Worm (Caenorhabditis elegans) whole organism, L1 larva: ENCODE measurements around the gene C12D5.9.

Experiments used
- C04F5.9 ChIP-seq: sonication (generic microtip); optimal IDR thresholded peaks from 2 replicates; lab custom pipeline; 2016; ENCODE audit warnings: missing genetic modification characterization, missing compliant biosample characterization
- C16A3.4 ChIP-seq: fragments of 150-350 bp; optimal IDR thresholded peaks from 2 replicates; lab custom pipeline; 2014; ENCODE audit warnings: missing biosample characterization, missing genetic modification characterization
- F16B12.6 ChIP-seq: fragments of 150-350 bp; optimal IDR thresholded peaks from 2 replicates; lab custom pipeline; 2014; ENCODE audit warnings: missing biosample characterization, missing genetic modification characterization
- aly-2 ChIP-seq: fragments of 150-350 bp; optimal IDR thresholded peaks from 2 replicates; lab custom pipeline; 2014; ENCODE audit warnings: missing biosample characterization, missing genetic modification characterization
- ama-1 ChIP-seq: fragments of 150-350 bp; optimal IDR thresholded peaks from 2 replicates; lab custom pipeline; 2014
- blmp-1 ChIP-seq: fragments of 150-350 bp; optimal IDR thresholded peaks from 2 replicates; lab custom pipeline; 2014; ENCODE audit warnings: missing biosample characterization, missing genetic modification characterization
- ceh-63 ChIP-seq: fragments of 200-800 bp; sonication (Bioruptor generic); optimal IDR thresholded peaks from 2 replicates; lab custom pipeline; 2018; ENCODE audit warnings: mild to moderate bottlenecking, missing genetic modification characterization, missing compliant biosample characterization
- ceh-90 ChIP-seq: sonication (generic microtip); optimal IDR thresholded peaks from 2 replicates; lab custom pipeline; 2016; ENCODE audit warnings: missing genetic modification characterization, missing compliant biosample characterization
- dsc-1 ChIP-seq: sonication (generic microtip); optimal IDR thresholded peaks from 2 replicates; lab custom pipeline; 2016; ENCODE audit warnings: mild to moderate bottlenecking, missing genetic modification characterization, missing compliant biosample characterization
- efl-1 ChIP-seq, 4 experiments: fragments of 150-350 bp; optimal IDR thresholded peaks in 3 of 4; peaks in 1 of 4; 1 replicate in 1 of 4; 2 replicates in 3 of 4; lab custom pipeline; 2014; ENCODE audit warnings: missing biosample characterization in 2 of 4, missing genetic modification characterization in 2 of 4, missing genetic modification reagents in 2 of 4
- egl-13 ChIP-seq: sonication (generic microtip); optimal IDR thresholded peaks from 2 replicates; lab custom pipeline; 2016; ENCODE audit warnings: missing genotype, missing genetic modification reagents, missing genetic modification characterization, missing compliant biosample characterization
- egl-27 ChIP-seq, 2 experiments: fragments of 150-350 bp in 1 of 2; sonication (generic microtip); optimal IDR thresholded peaks; 3 replicates each; lab custom pipeline; 2017 to 2018; ENCODE audit warnings: missing biosample characterization in 2 of 2, missing genetic modification characterization in 2 of 2, missing genetic modification reagents in 2 of 2
- elt-3 ChIP-seq, 6 experiments: fragments of 150-350 bp in 1 of 6; sonication (generic microtip); optimal IDR thresholded peaks; 2 replicates each; lab custom pipeline; 2017 to 2018; ENCODE audit warnings: missing biosample characterization in 6 of 6, missing genetic modification characterization in 6 of 6, inconsistent platforms in 1 of 6
- ets-5 ChIP-seq: fragments of 200-800 bp; sonication (Bioruptor generic); IDR thresholded peaks from 2 replicates; pipeline ENCODE4 v1.3.6; 2022; ENCODE audit warnings: missing genetic modification characterization, missing compliant biosample characterization
- fos-1 ChIP-seq: fragments of 150-350 bp; optimal IDR thresholded peaks from 2 replicates; lab custom pipeline; 2014; ENCODE audit warnings: missing biosample characterization, missing genetic modification characterization
- irx-1 ChIP-seq: sonication (generic microtip); optimal IDR thresholded peaks from 2 replicates; lab custom pipeline; 2016; ENCODE audit warnings: missing genetic modification characterization, missing compliant biosample characterization
- isw-1 ChIP-seq: fragments of 200-800 bp; sonication (Bioruptor generic); IDR thresholded peaks from 2 replicates; pipeline ENCODE4 v1.3.6; 2022; ENCODE audit warnings: missing genetic modification characterization, missing compliant biosample characterization
- lin-14 ChIP-seq: fragments of 200-800 bp; sonication (Bioruptor generic); optimal IDR thresholded peaks from 2 replicates; lab custom pipeline; 2018; ENCODE audit warnings: mild to moderate bottlenecking, missing genetic modification characterization, moderate library complexity, missing compliant biosample characterization
- lin-15B ChIP-seq: fragments of 150-350 bp; sonication (generic microtip); optimal IDR thresholded peaks from 3 replicates; lab custom pipeline; 2014; ENCODE audit warnings: missing biosample characterization, missing genetic modification characterization
- lin-35 ChIP-seq, 2 experiments: fragments of 150-350 bp; optimal IDR thresholded peaks; 2 replicates each; lab custom pipeline; 2014; ENCODE audit warnings: missing biosample characterization in 2 of 2, missing genetic modification characterization in 2 of 2, missing genetic modification reagents in 2 of 2
- lin-39 ChIP-seq: fragments of 150-350 bp; optimal IDR thresholded peaks from 2 replicates; lab custom pipeline; 2014; ENCODE audit warnings: missing biosample characterization, missing genetic modification reagents, missing genetic modification characterization
- lir-3 ChIP-seq: sonication (generic microtip); optimal IDR thresholded peaks from 2 replicates; lab custom pipeline; 2016; ENCODE audit warnings: mild to moderate bottlenecking, missing genetic modification characterization, moderate library complexity, missing compliant biosample characterization; ENCODE audit not compliant: poor library complexity
- lsy-2 ChIP-seq, 2 experiments: fragments of 150-350 bp; optimal IDR thresholded peaks; 2 replicates each; lab custom pipeline; 2014; ENCODE audit warnings: missing biosample characterization in 2 of 2, missing genetic modification characterization in 2 of 2
- mab-9 ChIP-seq: fragments of 200-800 bp; sonication (Bioruptor generic); IDR thresholded peaks from 2 replicates; pipeline ENCODE4 v1.3.6; 2022; ENCODE audit warnings: missing genetic modification reagents, missing genetic modification characterization, missing compliant biosample characterization
- mdl-1 ChIP-seq, 2 experiments: fragments of 150-350 bp; optimal IDR thresholded peaks; 2 replicates each; lab custom pipeline; 2014 to 2017; ENCODE audit warnings: missing biosample characterization in 2 of 2, missing genetic modification characterization in 2 of 2, inconsistent platforms in 1 of 2
- mep-1 ChIP-seq: fragments of 150-350 bp; optimal IDR thresholded peaks from 2 replicates; lab custom pipeline; 2014; ENCODE audit warnings: missing biosample characterization, missing genetic modification characterization
- nhr-11 ChIP-seq: fragments of 150-350 bp; optimal IDR thresholded peaks from 2 replicates; lab custom pipeline; 2014; ENCODE audit warnings: missing biosample characterization, missing genetic modification characterization
- nhr-19 ChIP-seq: fragments of 200-800 bp; sonication (Bioruptor generic); conservative IDR thresholded peaks from 2 replicates; pipeline ENCODE4 v1.3.6; 2022; ENCODE audit warnings: missing genetic modification characterization, missing compliant biosample characterization
- nhr-20 ChIP-seq: sonication (generic microtip); optimal IDR thresholded peaks from 2 replicates; lab custom pipeline; 2016; ENCODE audit warnings: mild to moderate bottlenecking, missing genetic modification characterization, missing compliant biosample characterization
- nhr-47 ChIP-seq: sonication (generic microtip); optimal IDR thresholded peaks from 2 replicates; lab custom pipeline; 2016; ENCODE audit warnings: mild to moderate bottlenecking, missing genetic modification characterization, moderate library complexity, missing compliant biosample characterization
- nhr-71 ChIP-seq: sonication (generic microtip); optimal IDR thresholded peaks from 2 replicates; lab custom pipeline; 2016; ENCODE audit warnings: mild to moderate bottlenecking, missing genetic modification characterization, moderate library complexity, missing compliant biosample characterization
- nhr-84 ChIP-seq: sonication (generic microtip); optimal IDR thresholded peaks from 2 replicates; lab custom pipeline; 2017; ENCODE audit warnings: missing biosample characterization, missing genetic modification characterization
- nhr-85 ChIP-seq: sonication (generic microtip); peaks from one replicate; lab custom pipeline; 2016; ENCODE audit warnings: missing genetic modification characterization, inconsistent platforms, missing compliant biosample characterization
- nhr-90 ChIP-seq: sonication (generic microtip); optimal IDR thresholded peaks from 2 replicates; lab custom pipeline; 2016; ENCODE audit warnings: mild to moderate bottlenecking, missing genetic modification characterization, missing compliant biosample characterization; ENCODE audit not compliant: poor library complexity
- pax-3 ChIP-seq: fragments of 200-800 bp; sonication (Bioruptor generic); optimal IDR thresholded peaks from 2 replicates; lab custom pipeline; 2018; ENCODE audit warnings: mild to moderate bottlenecking, missing genetic modification characterization, moderate library complexity, missing compliant biosample characterization
- rnt-1 ChIP-seq: sonication (generic microtip); optimal IDR thresholded peaks from 2 replicates; lab custom pipeline; 2016; ENCODE audit warnings: mild to moderate bottlenecking, missing genetic modification characterization, moderate library complexity, missing compliant biosample characterization
- skn-1 ChIP-seq: fragments of 150-350 bp; optimal IDR thresholded peaks from 2 replicates; lab custom pipeline; 2014; ENCODE audit warnings: missing biosample characterization, missing genetic modification characterization
- snpc-4 ChIP-seq: fragments of 150-350 bp; optimal IDR thresholded peaks from 2 replicates; lab custom pipeline; 2014; ENCODE audit warnings: missing biosample characterization, missing genetic modification characterization
- snu-23 ChIP-seq: sonication (generic microtip); optimal IDR thresholded peaks from 2 replicates; lab custom pipeline; 2016; ENCODE audit warnings: missing genetic modification characterization, missing compliant biosample characterization
- sox-4 ChIP-seq: sonication (generic microtip); optimal IDR thresholded peaks from 2 replicates; lab custom pipeline; 2016; ENCODE audit warnings: missing genetic modification characterization, missing compliant biosample characterization
- sptf-1 ChIP-seq: fragments of 150-350 bp; optimal IDR thresholded peaks from 2 replicates; lab custom pipeline; 2014; ENCODE audit warnings: missing biosample characterization, missing genetic modification characterization
- tbx-2 ChIP-seq: sonication (generic microtip); optimal IDR thresholded peaks from 2 replicates; lab custom pipeline; 2016; ENCODE audit warnings: missing genetic modification characterization, missing compliant biosample characterization
- unc-30 ChIP-seq: sonication (generic microtip); optimal IDR thresholded peaks from 2 replicates; lab custom pipeline; 2017; ENCODE audit warnings: missing biosample characterization, missing genetic modification characterization
- unc-62 ChIP-seq: fragments of 150-350 bp; optimal IDR thresholded peaks from 2 replicates; lab custom pipeline; 2014; ENCODE audit warnings: missing biosample characterization, missing genetic modification reagents, missing genetic modification characterization
- unc-86 ChIP-seq: sonication (generic microtip); optimal IDR thresholded peaks from 2 replicates; lab custom pipeline; 2016; ENCODE audit warnings: missing genetic modification characterization, missing compliant biosample characterization
- zip-4 ChIP-seq: fragments of 200-800 bp; sonication (Bioruptor generic); optimal IDR thresholded peaks from 2 replicates; lab custom pipeline; 2018; ENCODE audit warnings: mild to moderate bottlenecking, missing genetic modification characterization, moderate library complexity, missing compliant biosample characterization
- ztf-11 ChIP-seq, 2 experiments: sonication (generic microtip); optimal IDR thresholded peaks; 2 replicates each; lab custom pipeline; 2016 to 2017; ENCODE audit warnings: missing genetic modification characterization in 2 of 2, missing biosample characterization in 1 of 2, missing compliant biosample characterization in 1 of 2
- ztf-4 ChIP-seq: fragments of 150-350 bp; optimal IDR thresholded peaks from 2 replicates; lab custom pipeline; 2014; ENCODE audit warnings: missing biosample characterization, missing genetic modification characterization

Gene C12D5.9

ce11 chrV:7686189-7686588 is 3.6 kb downstream of the C12D5.9 start, which contains the start of the genes nhr-94 and nhr-152:
TSS of gene nhr-94 (minus strand) at chrV:7686335.
TSS of gene nhr-152 (plus strand) at chrV:7686350.
- no peak for TF ChIP-seq mab-9 (GFP tag; lab: Robert Waterston, UW)
- TF ChIP-seq nhr-71 (tag; lab: Kevin White, UChicago): peak; percentile 48
- TF ChIP-seq lin-14 (GFP tag; lab: Kevin White, UChicago): peak; percentile 74
- peak; percentile 96 for TF ChIP-seq nhr-85 (tag; lab: Kevin White, UChicago)
- no peak for TF ChIP-seq rnt-1 (tag; lab: Kevin White, UChicago)
- TF ChIP-seq sox-4 (tag; lab: Kevin White, UChicago): no peak
- peak in 1 of 2 experiments; percentile 60 for TF ChIP-seq lin-35 (GFP tag; optimal IDR thresholded peaks at IDR 0.05; lab: Kevin White, UChicago)
- TF ChIP-seq elt-3 (tag; optimal IDR thresholded peaks at IDR 0.05; lab: Kevin White, UChicago): peak in 1 of 6 experiments; percentile 17
- TF ChIP-seq lsy-2 (tag; optimal IDR thresholded peaks at IDR 0.05; lab: Kevin White, UChicago): peak in 1 of 2 experiments; percentile 35
- TF ChIP-seq C16A3.4: no peak
- TF ChIP-seq snu-23 (GFP tag; lab: Kevin White, UChicago): peak; percentile 47
- TF ChIP-seq tbx-2 (tag; lab: Kevin White, UChicago): no peak
- TF ChIP-seq ztf-4 (tag; lab: Kevin White, UChicago): no peak
- no peak for TF ChIP-seq ceh-63
- TF ChIP-seq ama-1: no peak
- no peak for TF ChIP-seq mdl-1 (tag; optimal IDR thresholded peaks at IDR 0.05; lab: Kevin White, UChicago)
- TF ChIP-seq zip-4 (GFP tag; lab: Kevin White, UChicago): no peak
- TF ChIP-seq lin-39: no peak
- TF ChIP-seq nhr-84 (tag; lab: Kevin White, UChicago): no peak
- TF ChIP-seq nhr-19 (GFP tag; lab: Robert Waterston, UW): 0 out of 2 replicates have a peak, but pooled peaks have one; percentile 8
- TF ChIP-seq nhr-47: no peak
- TF ChIP-seq dsc-1 (tag; lab: Kevin White, UChicago): no peak
- TF ChIP-seq irx-1: no peak
- TF ChIP-seq isw-1: no peak
- no peak for TF ChIP-seq unc-30
- no peak for TF ChIP-seq unc-86
- TF ChIP-seq pax-3 (tag; lab: Kevin White, UChicago): no peak
- peak; percentile 52 for TF ChIP-seq blmp-1 (tag; lab: Kevin White, UChicago)
- no peak for TF ChIP-seq ceh-90
- no peak for TF ChIP-seq aly-2 (tag; lab: Kevin White, UChicago)
- TF ChIP-seq C04F5.9: no peak
- no peak for TF ChIP-seq sptf-1 (tag; lab: Kevin White, UChicago)
- TF ChIP-seq nhr-11 (tag; lab: Kevin White, UChicago): no peak
- no peak for TF ChIP-seq egl-27 (tag; optimal IDR thresholded peaks at IDR 0.05; lab: Kevin White, UChicago)
- TF ChIP-seq ets-5 (GFP tag; lab: Robert Waterston, UW): no peak
- no peak for TF ChIP-seq mep-1
- TF ChIP-seq lin-15B (tag; lab: Kevin White, UChicago): no peak
- no peak for TF ChIP-seq F16B12.6 (tag; lab: Kevin White, UChicago)
- no peak for TF ChIP-seq unc-62
- no peak for TF ChIP-seq lir-3 (tag; lab: Kevin White, UChicago)
- no peak for TF ChIP-seq snpc-4 (tag; lab: Kevin White, UChicago)
- peak; percentile 79 for TF ChIP-seq nhr-20 (tag; lab: Kevin White, UChicago)
- no peak for TF ChIP-seq egl-13
- no peak for TF ChIP-seq nhr-90
- no peak for TF ChIP-seq ztf-11 (tag; optimal IDR thresholded peaks at IDR 0.05; lab: Kevin White, UChicago)
- no peak for TF ChIP-seq efl-1 (optimal IDR thresholded peaks at IDR 0.05; lab: Kevin White, UChicago)
- peak in 1 of 2 experiments; percentile 60 for TF ChIP-seq efl-1 (GFP tag; optimal IDR thresholded peaks at IDR 0.05 in 1 of 2; lab: Kevin White, UChicago)
- TF ChIP-seq skn-1 (tag; lab: Kevin White, UChicago): no peak
- TF ChIP-seq fos-1 (tag; lab: Kevin White, UChicago): no peak
